Fruit fly (Drosophila melanogaster) whole organism, embryonic: Measurements from ENCODE around the gene CG15332.

Experiments
- Ada2b ChIP-seq: fragments of 200-800 bp; sonication (Bioruptor generic); IDR thresholded peaks from 2 replicates; pipeline ENCODE4 v1.3.6; 2022; ENCODE audit warnings: missing biosample characterization, missing genetic modification characterization
- Aef1 ChIP-seq: fragments of 200-800 bp; sonication (Bioruptor generic); IDR thresholded peaks from 3 replicates; pipeline ENCODE4 v1.3.6; 2022; ENCODE audit warnings: missing biosample characterization, missing genetic modification characterization
- Asciz ChIP-seq: fragments of 200-800 bp; sonication (Bioruptor generic); optimal IDR thresholded peaks from 2 replicates; lab custom pipeline; 2017; ENCODE audit warnings: missing biosample characterization, mild to moderate bottlenecking, missing genetic modification characterization, missing genetic modification reagents
- CG10462 ChIP-seq: fragments of 200-800 bp; sonication (Bioruptor generic); optimal IDR thresholded peaks from 2 replicates; lab custom pipeline; 2016; ENCODE audit warnings: missing biosample characterization, missing genetic modification characterization
- CG1603 ChIP-seq: fragments of 200-800 bp; sonication (Bioruptor generic); optimal IDR thresholded peaks from 2 replicates; lab custom pipeline; 2019; ENCODE audit warnings: missing biosample characterization, mild to moderate bottlenecking, missing genetic modification characterization, moderate library complexity
- CG17385 ChIP-seq: fragments of 200-800 bp; sonication (Bioruptor generic); optimal IDR thresholded peaks from 3 replicates; lab custom pipeline; 2018; ENCODE audit warnings: missing biosample characterization, mild to moderate bottlenecking, missing genetic modification characterization
- CG17568 ChIP-seq: fragments of 200-800 bp; sonication (Bioruptor generic); optimal IDR thresholded peaks from 2 replicates; lab custom pipeline; 2018; ENCODE audit warnings: missing biosample characterization, mild to moderate bottlenecking, missing genetic modification characterization, moderate library complexity
- CG2120 ChIP-seq: fragments of 200-800 bp; sonication (Bioruptor generic); optimal IDR thresholded peaks from 3 replicates; lab custom pipeline; 2016; ENCODE audit warnings: missing biosample characterization, missing genetic modification characterization
- CG30431 ChIP-seq: fragments of 200-800 bp; sonication (Bioruptor generic); optimal IDR thresholded peaks from 2 replicates; lab custom pipeline; 2017; ENCODE audit warnings: missing biosample characterization, missing genetic modification characterization
- CG31441 ChIP-seq: fragments of 200-800 bp; sonication (Bioruptor generic); IDR thresholded peaks from 2 replicates; pipeline ENCODE4 v1.3.6; 2022; ENCODE audit warnings: missing biosample characterization, missing genetic modification characterization
- CG3163 ChIP-seq: fragments of 200-800 bp; sonication (Bioruptor generic); optimal IDR thresholded peaks from 3 replicates; lab custom pipeline; 2016; ENCODE audit warnings: missing biosample characterization, missing genetic modification characterization
- CG34376 ChIP-seq: fragments of 200-800 bp; sonication (Bioruptor generic); optimal IDR thresholded peaks from 2 replicates; lab custom pipeline; 2018; ENCODE audit warnings: missing biosample characterization, mild to moderate bottlenecking, missing genetic modification characterization
- CG4360 ChIP-seq: fragments of 200-800 bp; sonication (Bioruptor generic); IDR thresholded peaks from 2 replicates; pipeline ENCODE4 v1.3.6; 2022; ENCODE audit warnings: missing biosample characterization, missing genetic modification characterization
- CG4404 ChIP-seq: fragments of 200-800 bp; sonication (Bioruptor generic); IDR thresholded peaks from 2 replicates; pipeline ENCODE4 v1.3.6; 2022; ENCODE audit warnings: missing biosample characterization, missing genetic modification characterization
- CG4730 ChIP-seq: fragments of 200-800 bp; sonication (Bioruptor generic); IDR thresholded peaks from 2 replicates; pipeline ENCODE4 v1.3.6; 2022; ENCODE audit warnings: missing biosample characterization, missing genetic modification characterization
- CG6654 ChIP-seq: fragments of 200-800 bp; sonication (Bioruptor generic); optimal IDR thresholded peaks from 2 replicates; lab custom pipeline; 2017; ENCODE audit warnings: missing biosample characterization, mild to moderate bottlenecking, missing genetic modification characterization
- CG8281 ChIP-seq: fragments of 200-800 bp; sonication (Bioruptor generic); optimal IDR thresholded peaks from 2 replicates; lab custom pipeline; 2018; ENCODE audit warnings: missing biosample characterization, mild to moderate bottlenecking, missing genetic modification characterization, moderate library complexity
- D19A ChIP-seq: fragments of 200-800 bp; optimal IDR thresholded peaks from 3 replicates; lab custom pipeline; 2019; ENCODE audit warnings: missing biosample characterization, mild to moderate bottlenecking, missing genetic modification characterization, moderate library complexity
- Dll ChIP-seq: fragments of 200-800 bp; sonication (Bioruptor generic); IDR thresholded peaks from 4 replicates; pipeline ENCODE4 v1.3.6; 2022; ENCODE audit warnings: missing biosample characterization, missing genetic modification characterization; ENCODE audit not compliant: partially characterized antibody
- Drgx ChIP-seq: fragments of 200-800 bp; sonication (Bioruptor generic); IDR thresholded peaks from 2 replicates; pipeline ENCODE4 v1.3.6; 2022; ENCODE audit warnings: missing biosample characterization, missing genetic modification characterization
- Fer2 ChIP-seq: fragments of 200-800 bp; sonication (Bioruptor generic); optimal IDR thresholded peaks from 2 replicates; lab custom pipeline; 2018; ENCODE audit warnings: missing biosample characterization, mild to moderate bottlenecking, missing genetic modification characterization, moderate library complexity
- GATAe ChIP-seq: fragments of 200-800 bp; sonication (Bioruptor generic); conservative IDR thresholded peaks from 2 replicates; pipeline ENCODE4 v1.3.6; 2022; ENCODE audit warnings: missing biosample characterization, missing genetic modification characterization
- HLH54F ChIP-seq: fragments of 200-800 bp; sonication (Bioruptor generic); optimal IDR thresholded peaks from 3 replicates; lab custom pipeline; 2016; ENCODE audit warnings: missing biosample characterization, missing genetic modification characterization
- Hr78 ChIP-seq, 2 experiments: fragments of 200-800 bp in 1 of 2; fragments of >200 bp in 1 of 2; sonication (Bioruptor generic) in 1 of 2; optimal IDR thresholded peaks; 2 replicates each; lab custom pipeline; 2017 to 2019; ENCODE audit warnings: missing biosample characterization in 2 of 2, missing genetic modification characterization in 2 of 2, mild to moderate bottlenecking in 1 of 2, moderate library complexity in 1 of 2
- Sry-β ChIP-seq: fragments of 200-800 bp; sonication (Bioruptor generic); optimal IDR thresholded peaks from 2 replicates; lab custom pipeline; 2018; ENCODE audit warnings: missing biosample characterization, mild to moderate bottlenecking, missing genetic modification characterization, moderate library complexity
- Xbp1 ChIP-seq: fragments of 200-800 bp; sonication (Bioruptor generic); optimal IDR thresholded peaks from 3 replicates; lab custom pipeline; 2016; ENCODE audit warnings: missing biosample characterization, mild to moderate bottlenecking, missing genetic modification characterization
- bowl ChIP-seq: fragments of 200-800 bp; sonication (Bioruptor generic); IDR thresholded peaks from 2 replicates; pipeline ENCODE4 v1.3.6; 2022; ENCODE audit warnings: missing biosample characterization, missing genetic modification characterization
- bsh ChIP-seq, 2 experiments: fragments of 200-800 bp; sonication (Bioruptor generic); optimal IDR thresholded peaks; 2 replicates each; lab custom pipeline; 2017 to 2018; ENCODE audit warnings: mild to moderate bottlenecking in 2 of 2, missing biosample characterization in 2 of 2, missing genetic modification characterization in 2 of 2, moderate library complexity in 1 of 2
- crol ChIP-seq: fragments of 200-800 bp; sonication (Bioruptor generic); IDR thresholded peaks from 2 replicates; pipeline ENCODE4 v1.3.6; 2022; ENCODE audit warnings: missing biosample characterization, missing genetic modification characterization
- disco-r ChIP-seq: fragments of 200-800 bp; sonication (Bioruptor generic); optimal IDR thresholded peaks from 2 replicates; lab custom pipeline; 2016; ENCODE audit warnings: missing biosample characterization, missing genetic modification characterization
- dmrt99B ChIP-seq: fragments of 200-800 bp; sonication (Bioruptor generic); optimal IDR thresholded peaks from 2 replicates; lab custom pipeline; 2018; ENCODE audit warnings: missing biosample characterization, mild to moderate bottlenecking, missing genetic modification characterization, moderate library complexity
- dpn ChIP-seq, 2 experiments: fragments of 200-800 bp; sonication (Bioruptor generic); optimal IDR thresholded peaks; 3 replicates each; lab custom pipeline; 2016; ENCODE audit warnings: missing biosample characterization in 2 of 2, missing genetic modification characterization in 2 of 2
- dysf ChIP-seq: fragments of 200-800 bp; sonication (Bioruptor generic); IDR thresholded peaks from 3 replicates; pipeline ENCODE4 v1.3.6; 2022; ENCODE audit warnings: missing biosample characterization, missing genetic modification characterization
- exex ChIP-seq: fragments of 200-800 bp; sonication (Bioruptor generic); optimal IDR thresholded peaks from 4 replicates; lab custom pipeline; 2018; ENCODE audit warnings: missing biosample characterization, mild to moderate bottlenecking, missing genetic modification characterization, moderate library complexity
- gcm ChIP-seq: fragments of 200-800 bp; sonication (Bioruptor generic); optimal IDR thresholded peaks from 2 replicates; lab custom pipeline; 2019; ENCODE audit warnings: missing biosample characterization, mild to moderate bottlenecking, missing genetic modification characterization, moderate library complexity
- gcm2 ChIP-seq: fragments of 200-800 bp; sonication (Bioruptor generic); optimal IDR thresholded peaks from 2 replicates; lab custom pipeline; 2016; ENCODE audit warnings: missing biosample characterization, missing genetic modification characterization
- grn ChIP-seq: fragments of 200-800 bp; sonication (Bioruptor generic); optimal IDR thresholded peaks from 3 replicates; lab custom pipeline; 2017; ENCODE audit warnings: missing biosample characterization, missing genetic modification characterization
- hb ChIP-seq: fragments of 200-800 bp; sonication (Bioruptor generic); IDR thresholded peaks from 3 replicates; pipeline ENCODE4 v1.3.6; 2022; ENCODE audit warnings: missing biosample characterization, missing genetic modification characterization; ENCODE audit not compliant: partially characterized antibody
- hkb ChIP-seq, 2 experiments: fragments of 200-800 bp in 1 of 2; fragments of >200 bp in 1 of 2; sonication (Bioruptor generic) in 1 of 2; IDR thresholded peaks in 1 of 2; optimal IDR thresholded peaks in 1 of 2; 2 replicates each; pipeline versions ENCODE4 v1.3.6 to Lab custom; 2017 to 2022; ENCODE audit warnings: missing biosample characterization in 1 of 2, missing genetic modification characterization in 1 of 2
- lab ChIP-seq: fragments of 200-800 bp; sonication (Bioruptor generic); optimal IDR thresholded peaks from 3 replicates; lab custom pipeline; 2017; ENCODE audit warnings: missing biosample characterization, missing genetic modification characterization, mild to moderate bottlenecking, moderate library complexity, missing genetic modification reagents
- mam ChIP-seq: fragments of 200-800 bp; sonication (Bioruptor generic); optimal IDR thresholded peaks from 3 replicates; lab custom pipeline; 2016; ENCODE audit warnings: missing biosample characterization, missing genetic modification characterization
- mirr ChIP-seq: fragments of 200-800 bp; sonication (Bioruptor generic); optimal IDR thresholded peaks from 3 replicates; lab custom pipeline; 2018; ENCODE audit warnings: missing biosample characterization, mild to moderate bottlenecking, missing genetic modification characterization
- pho ChIP-seq: fragments of 200-800 bp; sonication (Bioruptor generic); optimal IDR thresholded peaks from 2 replicates; lab custom pipeline; 2016; ENCODE audit warnings: missing biosample characterization, missing genetic modification characterization
- pita ChIP-seq: fragments of 200-800 bp; sonication (Bioruptor generic); optimal IDR thresholded peaks from 2 replicates; lab custom pipeline; 2017; ENCODE audit warnings: missing biosample characterization, mild to moderate bottlenecking, missing genetic modification characterization
- rib ChIP-seq: fragments of 200-800 bp; sonication (Bioruptor generic); IDR thresholded peaks from 2 replicates; pipeline ENCODE4 v1.3.6; 2022; ENCODE audit warnings: missing biosample characterization, missing genetic modification characterization
- scrt ChIP-seq: fragments of 200-800 bp; sonication (Bioruptor generic); optimal IDR thresholded peaks from 2 replicates; lab custom pipeline; 2018; ENCODE audit warnings: missing biosample characterization, mild to moderate bottlenecking, missing genetic modification characterization, moderate library complexity
- yki ChIP-seq: fragments of >200 bp; optimal IDR thresholded peaks from 3 replicates; lab custom pipeline; 2018

The CG15332 gene

dm6 chrX:7937588-7938481 is 18.0 kb downstream of the CG15332 start (continued):
- TF ChIP-seq dmrt99B (tag; lab: Kevin White, UChicago) (peak; percentile 90), Aef1 (GFP tag; lab: Robert Waterston, UW) (peak; percentile 47; the same call in 1 of the 3 replicates), gcm (GFP tag; lab: Kevin White, UChicago) (peak; percentile 78), Sry-β (GFP tag; lab: Kevin White, UChicago) (peak; percentile 47), CG17385 (GFP tag; lab: Kevin White, UChicago) (peak; percentile 73), hb (no peak), CG31441 (peak; percentile 88), CG17568 (peak; percentile 55), lab (GFP tag; lab: Kevin White, UChicago) (peak; percentile 65), pita (GFP tag; lab: Kevin White, UChicago) (no peak), crol (GFP tag; lab: Robert Waterston, UW) (peak; percentile 74), rib (GFP tag; lab: Robert Waterston, UW) (no peak), Xbp1 (peak; percentile 78), CG8281 (tag; lab: Kevin White, UChicago) (peak; percentile 65), CG1603 (peak; percentile 18), CG2120 (peak; percentile 55), CG6654 (GFP tag; lab: Kevin White, UChicago) (peak; percentile 67), HLH54F (peak; percentile 56), mirr (GFP tag; lab: Kevin White, UChicago) (no peak), Hr78 (GFP tag; optimal IDR thresholded peaks at IDR 0.05; lab: Kevin White, UChicago) (no peak), pho (GFP tag; lab: Kevin White, UChicago) (peak; percentile 64), CG30431 (peak; percentile 86), bsh (GFP tag; optimal IDR thresholded peaks at IDR 0.05; lab: Kevin White, UChicago) (peak; percentile 66 to 87), CG3163 (GFP tag; lab: Kevin White, UChicago) (peak; percentile 48), Fer2 (tag; lab: Kevin White, UChicago) (peak; percentile 28), GATAe (GFP tag; lab: Robert Waterston, UW) (no peak), bowl (GFP tag; lab: Robert Waterston, UW) (peak; percentile 31; the same call in 1 of the 2 replicates), Ada2b (GFP tag; lab: Robert Waterston, UW) (peak; percentile 41; the same call in 1 of the 2 replicates), CG4404 (GFP tag; lab: Robert Waterston, UW) (peak; percentile 73; the same call in 1 of the 2 replicates), D19A (tag; lab: Kevin White, UChicago) (peak; percentile 82), yki (lab: Kevin White, UChicago) (no peak), disco-r (GFP tag; lab: Kevin White, UChicago) (peak; percentile 60), dpn (GFP tag; optimal IDR thresholded peaks at IDR 0.05; lab: Kevin White, UChicago) (peak; percentile 73 to 77), hkb (optimal IDR thresholded peaks at IDR 0.05; lab: Kevin White, UChicago) (no peak), hkb (GFP tag; IDR thresholded peaks at IDR 0.05; lab: Robert Waterston, UW) (peak; percentile 61; the same call in 1 of the 2 replicates), Dll (GFP tag; lab: Robert Waterston, UW) (0 out of 4 replicates have a peak, but pooled peaks have one; percentile 30), exex (no peak), CG34376 (GFP tag; lab: Kevin White, UChicago) (no peak), mam (GFP tag; lab: Kevin White, UChicago) (peak; percentile 52), CG10462 (GFP tag; lab: Kevin White, UChicago) (peak; percentile 77), gcm2 (GFP tag; lab: Kevin White, UChicago) (peak; percentile 23), scrt (peak; percentile 48), CG4360 (no peak), Drgx (GFP tag; lab: Robert Waterston, UW) (peak; percentile 82), dysf (GFP tag; lab: Robert Waterston, UW) (peak; percentile 75; the same call in 2 of the 3 replicates), Asciz (peak; percentile 68), grn (no peak), CG4730 (GFP tag; lab: Robert Waterston, UW) (peak; percentile 56)
